Fruit fly (Drosophila melanogaster): ENCODE data around the gene CG14785.

Gene CG14785

dm6 chrX:1464033-1464432 is 7.2 kb upstream of the CG14785 start, which contains the start of gene Ns3 (continued):
- TF ChIP-seq CG3847 (GFP tag; IDR thresholded peaks at IDR 0.05) (peak; percentile 32; the same call in 1 of the 2 replicates), slou (GFP tag; optimal IDR thresholded peaks at IDR 0.05) (no peak), YL-1 (GFP tag; optimal IDR thresholded peaks at IDR 0.05) (peak; percentile 63), CG34422 (GFP tag; IDR thresholded peaks at IDR 0.05) (0 out of 3 replicates have a peak, but pooled peaks have one; percentile 9), Fer1 (GFP tag; optimal IDR thresholded peaks at IDR 0.05) (no peak), Hr3 (GFP tag; optimal IDR thresholded peaks at IDR 0.05) (no peak), HmgZ (tag; optimal IDR thresholded peaks at IDR 0.05) (peak; percentile 51), seq (GFP tag; IDR thresholded peaks at IDR 0.05) (no peak), E2f1 (GFP tag; IDR thresholded peaks at IDR 0.05) (no peak), CG12744 (GFP tag; optimal IDR thresholded peaks at IDR 0.05) (no peak), CG12659 (GFP tag; optimal IDR thresholded peaks at IDR 0.05) (peak; percentile 15), CG33213 (GFP tag; optimal IDR thresholded peaks at IDR 0.05) (peak; percentile 5), mld (GFP tag; IDR thresholded peaks at IDR 0.05; ENCODE audit: partially characterized antibody) (peak; percentile 77; the same call in 2 of the 3 replicates), tna (GFP tag; IDR thresholded peaks at IDR 0.05; ENCODE audit: partially characterized antibody) (peak; percentile 87), CG34224 (GFP tag; IDR thresholded peaks at IDR 0.05; ENCODE audit: partially characterized antibody) (peak; percentile 91), CG9437 (GFP tag; optimal IDR thresholded peaks at IDR 0.05) (no peak), z (GFP tag; IDR thresholded peaks at IDR 0.05) (no peak), CG2199 (GFP tag; IDR thresholded peaks at IDR 0.05) (no peak), hbn (GFP tag; IDR thresholded peaks at IDR 0.05; ENCODE audit: partially characterized antibody) (peak; percentile 85), sens (GFP tag) (peak; percentile 64), zfh2 (GFP tag; optimal IDR thresholded peaks at IDR 0.05) (no peak), crp (GFP tag; optimal IDR thresholded peaks at IDR 0.05) (peak in 1 of 2 experiments; percentile 37), cg (GFP tag; optimal IDR thresholded peaks at IDR 0.05) (peak; percentile 1), CG17829 (tag; optimal IDR thresholded peaks at IDR 0.05) (peak; percentile 18), CG9797 (GFP tag; optimal IDR thresholded peaks at IDR 0.05) (peak; percentile 28), CG15514 (GFP tag; optimal IDR thresholded peaks at IDR 0.05) (peak; percentile 86), Dp (GFP tag; optimal IDR thresholded peaks at IDR 0.05) (peak; percentile 94), dysf (GFP tag; IDR thresholded peaks at IDR 0.05) (no peak), unc-4 (GFP tag; IDR thresholded peaks at IDR 0.05; ENCODE audit: partially characterized antibody) (peak; percentile 86), da (GFP tag; optimal IDR thresholded peaks at IDR 0.05) (no peak), caup (GFP tag; optimal IDR thresholded peaks at IDR 0.05; ENCODE audit: severe bottlenecking) (no peak), CG14441 (GFP tag; IDR thresholded peaks at IDR 0.05) (no peak), CG15479 (GFP tag; optimal IDR thresholded peaks at IDR 0.05) (peak; percentile 2), CG15269 (tag; optimal IDR thresholded peaks at IDR 0.05) (no peak), CG14710 (tag; optimal IDR thresholded peaks at IDR 0.05) (peak; percentile 50), CG18619 (GFP tag; optimal IDR thresholded peaks at IDR 0.05) (no peak)

dm6 chrX:1461544-1461943 is 4.7 kb upstream of the CG14785 start, which contains the start of gene CG14787:
Gene CG14787 (minus strand): TSS chrX:1461676.
- peak in 1 of 2 experiments; percentile 52 for TF ChIP-seq Pdp1 (GFP tag; optimal IDR thresholded peaks at IDR 0.05)
- peak; percentile 58 for TF ChIP-seq nom (GFP tag; optimal IDR thresholded peaks at IDR 0.05)
- TF ChIP-seq Rx (GFP tag; IDR thresholded peaks at IDR 0.05): no peak
- TF ChIP-seq CG18599 (GFP tag; optimal IDR thresholded peaks at IDR 0.05): no peak
- TF ChIP-seq tap (tag; optimal IDR thresholded peaks at IDR 0.05): no peak
- TF ChIP-seq vvl (GFP tag; IDR thresholded peaks at IDR 0.05): no peak
- 0 out of 2 replicates have a peak, but pooled peaks have one; percentile 37 for TF ChIP-seq Drgx (GFP tag; IDR thresholded peaks at IDR 0.05)

All from whole organism, embryonic.